Worm (Caenorhabditis elegans) whole organism, L3 larva: ENCODE results near the gene F10B5.2.
A peak's percentile ranks its signal among the peaks of the same experiment; 100 is the strongest.

Experiments
- ZK546.5 ChIP-seq: sonication (generic microtip); optimal IDR thresholded peaks from 2 replicates; lab custom pipeline; 2017; ENCODE audit warnings: missing biosample characterization, missing genetic modification characterization
- aly-2 ChIP-seq: fragments of 150-350 bp; optimal IDR thresholded peaks from 2 replicates; lab custom pipeline; 2014; ENCODE audit warnings: missing biosample characterization, missing genetic modification characterization
- ama-1 ChIP-seq: fragments of 150-350 bp; optimal IDR thresholded peaks from 2 replicates; lab custom pipeline; 2018
- ceh-16 ChIP-seq: sonication (generic microtip); optimal IDR thresholded peaks from 2 replicates; lab custom pipeline; 2017; ENCODE audit warnings: missing biosample characterization, missing genetic modification characterization
- ceh-28 ChIP-seq: fragments of 150-350 bp; optimal IDR thresholded peaks from 2 replicates; lab custom pipeline; 2014; ENCODE audit warnings: missing biosample characterization, missing genetic modification reagents, missing genetic modification characterization
- ceh-82 ChIP-seq: fragments of 150-350 bp; optimal IDR thresholded peaks from 2 replicates; lab custom pipeline; 2014; ENCODE audit warnings: missing biosample characterization, missing genetic modification characterization
- ceh-9 ChIP-seq: sonication (generic microtip); optimal IDR thresholded peaks from 2 replicates; lab custom pipeline; 2018; ENCODE audit warnings: missing biosample characterization, missing genetic modification characterization
- daf-12 ChIP-seq: fragments of 150-350 bp; optimal IDR thresholded peaks from 2 replicates; lab custom pipeline; 2014; ENCODE audit warnings: missing biosample characterization, missing genetic modification reagents, missing genetic modification characterization
- egl-27 ChIP-seq: sonication (generic microtip); optimal IDR thresholded peaks from 4 replicates; lab custom pipeline; 2017; ENCODE audit warnings: missing biosample characterization, missing genetic modification reagents, missing genetic modification characterization
- egl-5 ChIP-seq: fragments of 150-350 bp; optimal IDR thresholded peaks from 2 replicates; lab custom pipeline; 2017; ENCODE audit warnings: missing biosample characterization, missing genetic modification reagents, missing genetic modification characterization, inconsistent platforms
- elt-1 ChIP-seq: fragments of 150-350 bp; optimal IDR thresholded peaks from 2 replicates; lab custom pipeline; 2014; ENCODE audit warnings: missing biosample characterization, missing genetic modification characterization
- elt-2 ChIP-seq: sonication (generic microtip); optimal IDR thresholded peaks from 2 replicates; lab custom pipeline; 2016; ENCODE audit warnings: missing genetic modification reagents, mild to moderate bottlenecking, missing genetic modification characterization, missing compliant biosample characterization
- elt-3 ChIP-seq, 3 experiments: fragments of 150-350 bp in 1 of 3; sonication (generic microtip) in 2 of 3; optimal IDR thresholded peaks; 2 replicates in 2 of 3; 4 replicates in 1 of 3; lab custom pipeline; 2014 to 2017; ENCODE audit warnings: missing biosample characterization in 3 of 3, missing genetic modification characterization in 3 of 3
- eor-1 ChIP-seq, 2 experiments: fragments of 150-350 bp; optimal IDR thresholded peaks; 2 replicates each; lab custom pipeline; 2014 to 2018; ENCODE audit warnings: missing biosample characterization in 2 of 2, missing genetic modification characterization in 2 of 2
- fkh-10 ChIP-seq: sonication (generic microtip); optimal IDR thresholded peaks from 2 replicates; lab custom pipeline; 2017; ENCODE audit warnings: missing biosample characterization, missing genetic modification reagents, missing genetic modification characterization
- fkh-2 ChIP-seq: fragments of 150-350 bp; optimal IDR thresholded peaks from 2 replicates; lab custom pipeline; 2014; ENCODE audit warnings: missing biosample characterization, missing genetic modification reagents, missing genetic modification characterization
- fos-1 ChIP-seq: fragments of 150-350 bp; optimal IDR thresholded peaks from 2 replicates; lab custom pipeline; 2014; ENCODE audit warnings: missing biosample characterization, missing genetic modification characterization
- hmg-11 ChIP-seq: sonication (generic microtip); optimal IDR thresholded peaks from 2 replicates; lab custom pipeline; 2016; ENCODE audit warnings: missing genetic modification characterization, missing compliant biosample characterization
- jun-1 ChIP-seq: fragments of 150-350 bp; optimal IDR thresholded peaks from 2 replicates; lab custom pipeline; 2014; ENCODE audit warnings: missing biosample characterization, missing genetic modification reagents, missing genetic modification characterization
- lin-15B ChIP-seq: fragments of 150-350 bp; optimal IDR thresholded peaks from 2 replicates; lab custom pipeline; 2014; ENCODE audit warnings: missing biosample characterization, missing genetic modification characterization
- lin-39 ChIP-seq: fragments of 150-350 bp; optimal IDR thresholded peaks from 2 replicates; lab custom pipeline; 2018; ENCODE audit warnings: missing biosample characterization, missing genetic modification reagents, missing genetic modification characterization
- mdl-1 ChIP-seq: fragments of 150-350 bp; optimal IDR thresholded peaks from 2 replicates; lab custom pipeline; 2014; ENCODE audit warnings: missing biosample characterization, missing genetic modification characterization
- mml-1 ChIP-seq: fragments of 150-350 bp; sonication (generic microtip); optimal IDR thresholded peaks from 3 replicates; lab custom pipeline; 2014; ENCODE audit warnings: missing biosample characterization, missing genetic modification characterization
- nfya-1 ChIP-seq: sonication (generic microtip); optimal IDR thresholded peaks from 2 replicates; lab custom pipeline; 2017; ENCODE audit warnings: missing genetic modification characterization, mild to moderate bottlenecking, missing compliant biosample characterization, antibody characterized with exemption, moderate library complexity; ENCODE audit not compliant: insufficient read depth
- nhr-12 ChIP-seq: fragments of 150-350 bp; optimal IDR thresholded peaks from 2 replicates; lab custom pipeline; 2014; ENCODE audit warnings: missing biosample characterization, missing genetic modification characterization
- nhr-23 ChIP-seq: fragments of 150-350 bp; optimal IDR thresholded peaks from 2 replicates; lab custom pipeline; 2014; ENCODE audit warnings: missing biosample characterization, missing genetic modification reagents, missing genetic modification characterization
- nhr-237 ChIP-seq: fragments of 150-350 bp; optimal IDR thresholded peaks from 2 replicates; lab custom pipeline; 2014; ENCODE audit warnings: missing biosample characterization, missing genetic modification characterization
- nhr-25 ChIP-seq: sonication (generic microtip); optimal IDR thresholded peaks from 2 replicates; lab custom pipeline; 2017; ENCODE audit warnings: missing biosample characterization, missing genetic modification characterization
- nhr-43 ChIP-seq: sonication (generic microtip); optimal IDR thresholded peaks from 2 replicates; lab custom pipeline; 2016; ENCODE audit warnings: mild to moderate bottlenecking, missing genetic modification characterization, missing compliant biosample characterization; ENCODE audit not compliant: poor library complexity, severe bottlenecking
- nhr-67 ChIP-seq: fragments of 150-350 bp; optimal IDR thresholded peaks from 2 replicates; lab custom pipeline; 2014; ENCODE audit warnings: missing biosample characterization, missing genetic modification characterization
- nhr-76 ChIP-seq: fragments of 150-350 bp; sonication (generic microtip); optimal IDR thresholded peaks from 5 replicates; lab custom pipeline; 2014; ENCODE audit warnings: missing biosample characterization, missing genetic modification characterization
- pha-4 ChIP-seq: fragments of 150-350 bp; optimal IDR thresholded peaks from 2 replicates; lab custom pipeline; 2014; ENCODE audit warnings: missing biosample characterization, missing genetic modification reagents, missing genetic modification characterization
- pqm-1 ChIP-seq: fragments of 150-350 bp; optimal IDR thresholded peaks from 2 replicates; lab custom pipeline; 2017; ENCODE audit warnings: missing biosample characterization, missing genetic modification characterization, inconsistent platforms
- skn-1 ChIP-seq: fragments of 150-350 bp; optimal IDR thresholded peaks from 2 replicates; lab custom pipeline; 2014; ENCODE audit warnings: missing biosample characterization, missing genetic modification characterization
- snpc-4 ChIP-seq: fragments of 150-350 bp; optimal IDR thresholded peaks from 2 replicates; lab custom pipeline; 2014; ENCODE audit warnings: missing biosample characterization, missing genetic modification characterization
- tbx-2 ChIP-seq: sonication (generic microtip); optimal IDR thresholded peaks from 2 replicates; lab custom pipeline; 2016; ENCODE audit warnings: mild to moderate bottlenecking, missing genetic modification characterization, missing compliant biosample characterization
- unc-62 ChIP-seq: fragments of 150-350 bp; sonication (generic microtip); optimal IDR thresholded peaks from 4 replicates; lab custom pipeline; 2014; ENCODE audit warnings: missing biosample characterization, missing genetic modification reagents, missing genetic modification characterization
- zag-1 ChIP-seq: fragments of 150-350 bp; optimal IDR thresholded peaks from 2 replicates; lab custom pipeline; 2014; ENCODE audit warnings: missing biosample characterization, missing genetic modification characterization
- ztf-11 ChIP-seq: fragments of 150-350 bp; optimal IDR thresholded peaks from 2 replicates; lab custom pipeline; 2014; ENCODE audit warnings: missing biosample characterization, missing genetic modification characterization
- ztf-4 ChIP-seq: fragments of 150-350 bp; optimal IDR thresholded peaks from 2 replicates; lab custom pipeline; 2014; ENCODE audit warnings: missing biosample characterization, missing genetic modification characterization

Gene F10B5.2

DNA sequence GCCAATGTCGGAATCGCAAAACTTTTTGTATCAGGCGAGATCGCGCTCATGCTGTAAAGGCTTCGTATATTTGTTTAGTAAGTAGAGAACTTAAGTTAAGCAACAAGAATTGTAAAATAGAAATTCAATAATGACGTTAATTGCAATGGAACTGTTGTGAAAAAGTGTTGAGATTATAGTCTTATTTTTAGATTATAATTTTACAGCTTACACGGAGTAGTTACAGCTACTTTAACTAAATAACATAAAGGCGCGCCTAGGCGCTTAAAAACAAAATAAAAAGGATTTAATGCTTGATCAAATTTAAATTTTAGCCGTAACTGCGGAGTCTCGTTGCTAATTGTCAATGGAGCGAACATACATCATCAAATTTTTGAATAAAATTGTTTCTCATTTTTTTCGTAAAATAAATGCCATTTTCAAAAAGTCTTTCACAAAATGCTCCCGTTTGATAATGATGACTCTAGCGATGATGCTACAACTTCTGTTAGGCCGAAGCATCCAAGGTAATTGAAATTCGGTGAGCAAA lies 17.6 kb downstream of the F10B5.2 start, which contains the start of the genes emb-27 and rrf-3:
emb-27 (minus strand) TSS at position 51 of the 529 bp plus-strand sequence.
rrf-3 (plus strand) TSS at position 346 of the 529 bp plus-strand sequence.
- TF ChIP-seq nhr-25 (tag; lab: Kevin White, UChicago): peak; percentile 50
- peak; percentile 61 for TF ChIP-seq nfya-1
- no peak for TF ChIP-seq zag-1 (tag; lab: Kevin White, UChicago)
- no peak for TF ChIP-seq nhr-76 (tag; lab: Kevin White, UChicago)
- no peak for TF ChIP-seq nhr-67 (tag; lab: Kevin White, UChicago)
- peak; percentile 85 for TF ChIP-seq lin-15B (tag; lab: Kevin White, UChicago)
- TF ChIP-seq nhr-12 (tag; lab: Kevin White, UChicago): no peak
- TF ChIP-seq nhr-43: no peak
- TF ChIP-seq hmg-11 (tag; lab: Kevin White, UChicago): no peak
- no peak for TF ChIP-seq egl-27 (tag; lab: Kevin White, UChicago)
- no peak for TF ChIP-seq snpc-4
- no peak for TF ChIP-seq fkh-2 (tag; lab: Kevin White, UChicago)
- no peak for TF ChIP-seq ceh-16 (tag; lab: Kevin White, UChicago)
- no peak for TF ChIP-seq daf-12
- no peak for TF ChIP-seq eor-1 (tag; optimal IDR thresholded peaks at IDR 0.05; lab: Kevin White, UChicago)
- TF ChIP-seq pha-4 (tag; lab: Kevin White, UChicago): peak; percentile 82
- no peak for TF ChIP-seq fkh-10 (GFP tag; lab: Kevin White, UChicago)
- no peak for TF ChIP-seq fos-1 (tag; lab: Kevin White, UChicago)
- TF ChIP-seq ceh-9 (tag; lab: Kevin White, UChicago): no peak
- no peak for TF ChIP-seq mdl-1 (tag; lab: Kevin White, UChicago)
- no peak for TF ChIP-seq pqm-1 (tag; lab: Kevin White, UChicago)
- no peak for TF ChIP-seq ama-1 (lab: Kevin White, UChicago)
- no peak for TF ChIP-seq ceh-28 (tag; lab: Kevin White, UChicago)
- TF ChIP-seq tbx-2 (tag; lab: Kevin White, UChicago): no peak
- peak; percentile 26 for TF ChIP-seq skn-1
- peak; percentile 31 for TF ChIP-seq egl-5 (tag; lab: Kevin White, UChicago)
- TF ChIP-seq nhr-23 (tag; lab: Kevin White, UChicago): no peak

ce11 chrII:8169283-8169682 lies 24.7 kb downstream of the F10B5.2 start, which contains the start of gene T05C12.15:
Gene T05C12.15 (plus strand): TSS chrII:8169583.
- TF ChIP-seq ztf-4 (tag; lab: Kevin White, UChicago) (no peak), mml-1 (tag; lab: Kevin White, UChicago) (no peak), nhr-237 (no peak), daf-12 (no peak), zag-1 (tag; lab: Kevin White, UChicago) (no peak)

ce11 chrII:8170374-8170773 lies 25.8 kb downstream of the F10B5.2 start, which contains the start of gene T05C12.11:
Gene T05C12.11 (minus strand): TSS chrII:8170474.
- TF ChIP-seq pqm-1 (tag; lab: Kevin White, UChicago) (no peak), ceh-82 (tag; lab: Kevin White, UChicago) (no peak), nhr-43 (no peak), ZK546.5 (no peak), elt-2 (tag; lab: Kevin White, UChicago) (no peak), aly-2 (tag; lab: Kevin White, UChicago) (no peak), ceh-16 (tag; lab: Kevin White, UChicago) (no peak), hmg-11 (tag; lab: Kevin White, UChicago) (no peak), jun-1 (tag; lab: Kevin White, UChicago) (no peak), elt-1 (tag; lab: Kevin White, UChicago) (no peak), ceh-28 (tag; lab: Kevin White, UChicago) (no peak), unc-62 (no peak), elt-3 (tag; optimal IDR thresholded peaks at IDR 0.05; lab: Kevin White, UChicago) (no peak), nhr-25 (tag; lab: Kevin White, UChicago) (no peak), ztf-11 (tag; lab: Kevin White, UChicago) (no peak), daf-12 (no peak), ztf-4 (tag; lab: Kevin White, UChicago) (no peak), lin-39 (tag; lab: Kevin White, UChicago) (no peak)
